Worm (Caenorhabditis elegans) whole organism, late embryonic: Measurements from ENCODE around the gene F41C3.7.

ENCODE experiments used
- T23F11.4 ChIP-seq: fragments of 200-800 bp; sonication (Bioruptor generic); optimal IDR thresholded peaks from 2 replicates; lab custom pipeline; 2018; ENCODE audit warnings: mild to moderate bottlenecking, missing genetic modification characterization, missing compliant biosample characterization
- ama-1 ChIP-seq: fragments of 150-350 bp; optimal IDR thresholded peaks from 2 replicates; lab custom pipeline; 2014
- dmd-4 ChIP-seq: sonication (generic microtip); optimal IDR thresholded peaks from 2 replicates; lab custom pipeline; 2016; ENCODE audit warnings: borderline replicate concordance, missing genetic modification characterization, missing compliant biosample characterization
- elt-2 ChIP-seq: sonication (generic microtip); optimal IDR thresholded peaks from 2 replicates; lab custom pipeline; 2016; ENCODE audit warnings: missing genetic modification reagents, missing genetic modification characterization, missing compliant biosample characterization
- ets-4 ChIP-seq: sonication (generic microtip); optimal IDR thresholded peaks from 2 replicates; lab custom pipeline; 2016; ENCODE audit warnings: missing genetic modification characterization, missing compliant biosample characterization
- fax-1 ChIP-seq: sonication (generic microtip); optimal IDR thresholded peaks from 2 replicates; lab custom pipeline; 2016; ENCODE audit warnings: missing genotype, missing genetic modification characterization, missing compliant biosample characterization
- fkh-10 ChIP-seq: fragments of 150-350 bp; optimal IDR thresholded peaks from 2 replicates; lab custom pipeline; 2014; ENCODE audit warnings: missing biosample characterization, missing genetic modification reagents, missing genetic modification characterization
- nhr-11 ChIP-seq: fragments of 150-350 bp; optimal IDR thresholded peaks from 2 replicates; lab custom pipeline; 2014; ENCODE audit warnings: missing biosample characterization, missing genetic modification characterization
- pha-4 ChIP-seq: fragments of 150-350 bp; optimal IDR thresholded peaks from 2 replicates; lab custom pipeline; 2018; ENCODE audit warnings: missing biosample characterization, missing genetic modification reagents, missing genetic modification characterization
- pqm-1 ChIP-seq: sonication (generic microtip); optimal IDR thresholded peaks from 2 replicates; lab custom pipeline; 2016; ENCODE audit warnings: missing genetic modification characterization, missing compliant biosample characterization
- ref-2 ChIP-seq: sonication (generic microtip); optimal IDR thresholded peaks from 2 replicates; lab custom pipeline; 2016; ENCODE audit warnings: missing genetic modification characterization, missing compliant biosample characterization
- tbx-2 ChIP-seq: sonication (generic microtip); optimal IDR thresholded peaks from 2 replicates; lab custom pipeline; 2016; ENCODE audit warnings: missing genetic modification characterization, missing compliant biosample characterization
- unc-42 ChIP-seq: sonication (generic microtip); optimal IDR thresholded peaks from 2 replicates; lab custom pipeline; 2016; ENCODE audit warnings: missing genotype, missing genetic modification characterization, missing compliant biosample characterization

ce11 chrII:4689477-4689876 lies 40.4 kb upstream of the F41C3.7 start, which contains the start of gene F10G7.12:
- TF ChIP-seq ref-2 (tag; lab: Kevin White, UChicago): no peak
- no peak for TF ChIP-seq fkh-10 (GFP tag; lab: Kevin White, UChicago)
- no peak for TF ChIP-seq unc-42
- TF ChIP-seq pqm-1 (tag; lab: Kevin White, UChicago): no peak
- no peak for TF ChIP-seq elt-2
- no peak for TF ChIP-seq ama-1
- TF ChIP-seq pha-4 (tag; lab: Kevin White, UChicago): no peak
- no peak for TF ChIP-seq ets-4 (tag; lab: Kevin White, UChicago)
- no peak for TF ChIP-seq nhr-11 (tag; lab: Kevin White, UChicago)
- TF ChIP-seq tbx-2 (tag; lab: Kevin White, UChicago): no peak
- TF ChIP-seq T23F11.4 (GFP tag; lab: Kevin White, UChicago): no peak
- no peak for TF ChIP-seq fax-1 (tag; lab: Kevin White, UChicago)
- TF ChIP-seq dmd-4 (tag; lab: Kevin White, UChicago): no peak
